Worm (Caenorhabditis elegans) whole organism, L2 larva: ENCODE results near the gene H29C22.1.
A peak's percentile ranks its signal among the peaks of the same experiment; 100 is the strongest.

Experiments used
- C34F6.9 ChIP-seq: fragments of 150-350 bp; optimal IDR thresholded peaks from 2 replicates; lab custom pipeline; 2014; ENCODE audit warnings: missing biosample characterization, missing genetic modification characterization
- F13H6.1 ChIP-seq: sonication (generic microtip); optimal IDR thresholded peaks from 2 replicates; lab custom pipeline; 2016; ENCODE audit warnings: missing genetic modification characterization, missing compliant biosample characterization
- R02D3.7 ChIP-seq: fragments of 150-350 bp; optimal IDR thresholded peaks from 2 replicates; lab custom pipeline; 2014; ENCODE audit warnings: missing biosample characterization, missing genetic modification characterization
- Y55F3AM.14 ChIP-seq: fragments of 200-800 bp; sonication (Bioruptor generic); optimal IDR thresholded peaks from 2 replicates; lab custom pipeline; 2018; ENCODE audit warnings: mild to moderate bottlenecking, missing genetic modification characterization, missing compliant biosample characterization
- ZK546.5 ChIP-seq: sonication (generic microtip); optimal IDR thresholded peaks from 2 replicates; lab custom pipeline; 2017; ENCODE audit warnings: missing biosample characterization, missing genetic modification characterization
- alr-1 ChIP-seq: fragments of 150-350 bp; optimal IDR thresholded peaks from 2 replicates; lab custom pipeline; 2014; ENCODE audit warnings: missing biosample characterization, missing genetic modification characterization
- aly-2 ChIP-seq: fragments of 150-350 bp; optimal IDR thresholded peaks from 2 replicates; lab custom pipeline; 2014; ENCODE audit warnings: missing biosample characterization, missing genetic modification characterization
- ama-1 ChIP-seq: fragments of 150-350 bp; optimal IDR thresholded peaks from 2 replicates; lab custom pipeline; 2018; ENCODE audit warnings: inconsistent platforms
- blmp-1 ChIP-seq: sonication (generic microtip); optimal IDR thresholded peaks from 2 replicates; lab custom pipeline; 2017; ENCODE audit warnings: missing genetic modification characterization, mild to moderate bottlenecking, missing compliant biosample characterization, antibody characterized with exemption, moderate library complexity; ENCODE audit not compliant: insufficient read depth
- ceh-16 ChIP-seq: fragments of 150-350 bp; optimal IDR thresholded peaks from 2 replicates; lab custom pipeline; 2014; ENCODE audit warnings: missing biosample characterization, missing genetic modification characterization
- ceh-82 ChIP-seq: fragments of 150-350 bp; optimal IDR thresholded peaks from 2 replicates; lab custom pipeline; 2014; ENCODE audit warnings: missing biosample characterization, missing genetic modification characterization
- crh-2 ChIP-seq: sonication (generic microtip); optimal IDR thresholded peaks from 2 replicates; lab custom pipeline; 2017; ENCODE audit warnings: missing biosample characterization, missing genetic modification characterization
- dmd-4 ChIP-seq: sonication (generic microtip); optimal IDR thresholded peaks from 2 replicates; lab custom pipeline; 2017; ENCODE audit warnings: missing biosample characterization, missing genetic modification characterization
- egl-27 ChIP-seq: sonication (generic microtip); optimal IDR thresholded peaks from 3 replicates; lab custom pipeline; 2017; ENCODE audit warnings: missing biosample characterization, missing genetic modification reagents, missing genetic modification characterization
- elt-1 ChIP-seq: fragments of 150-350 bp; optimal IDR thresholded peaks from 2 replicates; lab custom pipeline; 2014; ENCODE audit warnings: missing biosample characterization, missing genetic modification characterization
- elt-3 ChIP-seq: sonication (generic microtip); optimal IDR thresholded peaks from 2 replicates; lab custom pipeline; 2017; ENCODE audit warnings: missing biosample characterization, missing genetic modification characterization
- fos-1 ChIP-seq: fragments of 150-350 bp; optimal IDR thresholded peaks from 2 replicates; lab custom pipeline; 2014; ENCODE audit warnings: missing biosample characterization, missing genetic modification characterization
- gmeb-1 ChIP-seq: fragments of 150-350 bp; optimal IDR thresholded peaks from 2 replicates; lab custom pipeline; 2014; ENCODE audit warnings: missing biosample characterization, missing genetic modification characterization
- lin-11 ChIP-seq: fragments of 150-350 bp; sonication (generic microtip); optimal IDR thresholded peaks from 2 replicates; lab custom pipeline; 2014; ENCODE audit warnings: missing biosample characterization, missing genetic modification characterization, inconsistent platforms, mixed read lengths
- lin-13 ChIP-seq: fragments of 150-350 bp; optimal IDR thresholded peaks from 2 replicates; lab custom pipeline; 2014; ENCODE audit warnings: missing biosample characterization, missing genetic modification reagents, missing genetic modification characterization
- lin-39 ChIP-seq: fragments of 150-350 bp; optimal IDR thresholded peaks from 2 replicates; lab custom pipeline; 2014; ENCODE audit warnings: missing biosample characterization, missing genetic modification reagents, missing genetic modification characterization
- lsy-2 ChIP-seq, 2 experiments: fragments of 150-350 bp in 1 of 2; sonication (generic microtip) in 1 of 2; optimal IDR thresholded peaks; 2 replicates each; lab custom pipeline; 2014 to 2017; ENCODE audit warnings: missing biosample characterization in 2 of 2, missing genetic modification characterization in 2 of 2
- mab-5 ChIP-seq: fragments of 150-350 bp; optimal IDR thresholded peaks from 2 replicates; lab custom pipeline; 2014; ENCODE audit warnings: missing biosample characterization, missing genetic modification characterization
- mbf-1 ChIP-seq: sonication (generic microtip); optimal IDR thresholded peaks from 2 replicates; lab custom pipeline; 2017; ENCODE audit warnings: missing biosample characterization, missing genetic modification characterization
- mdl-1 ChIP-seq, 2 experiments: fragments of 150-350 bp in 1 of 2; sonication (generic microtip) in 1 of 2; optimal IDR thresholded peaks; 2 replicates each; lab custom pipeline; 2017; ENCODE audit warnings: missing biosample characterization in 2 of 2, missing genetic modification characterization in 2 of 2
- nhr-10 ChIP-seq: sonication (generic microtip); optimal IDR thresholded peaks from 2 replicates; lab custom pipeline; 2017; ENCODE audit warnings: missing biosample characterization, missing genetic modification characterization
- nhr-11 ChIP-seq: fragments of 150-350 bp; optimal IDR thresholded peaks from 2 replicates; lab custom pipeline; 2014; ENCODE audit warnings: missing biosample characterization, missing genetic modification characterization
- nhr-12 ChIP-seq: fragments of 150-350 bp; optimal IDR thresholded peaks from 2 replicates; lab custom pipeline; 2014; ENCODE audit warnings: missing biosample characterization, missing genetic modification characterization
- nhr-129 ChIP-seq: fragments of 150-350 bp; optimal IDR thresholded peaks from 2 replicates; lab custom pipeline; 2014; ENCODE audit warnings: missing biosample characterization, missing genetic modification characterization
- nhr-21 ChIP-seq: fragments of 150-350 bp; optimal IDR thresholded peaks from 2 replicates; lab custom pipeline; 2014; ENCODE audit warnings: missing biosample characterization, missing genetic modification characterization
- nhr-23 ChIP-seq: fragments of 150-350 bp; optimal IDR thresholded peaks from 2 replicates; lab custom pipeline; 2014; ENCODE audit warnings: missing biosample characterization, missing genetic modification reagents, missing genetic modification characterization
- nhr-237 ChIP-seq: fragments of 150-350 bp; optimal IDR thresholded peaks from 2 replicates; lab custom pipeline; 2014; ENCODE audit warnings: missing biosample characterization, missing genetic modification characterization
- nhr-25 ChIP-seq: fragments of 150-350 bp; sonication (generic microtip); optimal IDR thresholded peaks from 3 replicates; lab custom pipeline; 2014; ENCODE audit warnings: missing biosample characterization, missing genetic modification characterization
- nhr-6 ChIP-seq: fragments of 150-350 bp; optimal IDR thresholded peaks from 2 replicates; lab custom pipeline; 2014; ENCODE audit warnings: missing biosample characterization, missing genetic modification characterization
- nhr-77 ChIP-seq: fragments of 150-350 bp; optimal IDR thresholded peaks from 2 replicates; lab custom pipeline; 2014; ENCODE audit warnings: missing biosample characterization, missing genetic modification characterization
- peb-1 ChIP-seq: fragments of 150-350 bp; optimal IDR thresholded peaks from 2 replicates; lab custom pipeline; 2014; ENCODE audit warnings: missing biosample characterization, missing genetic modification characterization
- sem-4 ChIP-seq: fragments of 150-350 bp; optimal IDR thresholded peaks from 2 replicates; lab custom pipeline; 2014; ENCODE audit warnings: missing biosample characterization, missing genetic modification reagents, missing genetic modification characterization
- skn-1 ChIP-seq: sonication (generic microtip); optimal IDR thresholded peaks from 2 replicates; lab custom pipeline; 2017; ENCODE audit warnings: missing biosample characterization, missing genetic modification characterization
- sma-3 ChIP-seq: sonication (generic microtip); optimal IDR thresholded peaks from 2 replicates; lab custom pipeline; 2016; ENCODE audit warnings: missing genetic modification reagents, missing genetic modification characterization, missing compliant biosample characterization
- sma-9 ChIP-seq, 2 experiments: fragments of 150-350 bp in 1 of 2; sonication (generic microtip) in 1 of 2; optimal IDR thresholded peaks; 2 replicates each; lab custom pipeline; 2014 to 2016; ENCODE audit warnings: missing genetic modification characterization in 2 of 2, mild to moderate bottlenecking in 1 of 2, missing biosample characterization in 1 of 2, missing compliant biosample characterization in 1 of 2, missing genetic modification reagents in 1 of 2, moderate library complexity in 1 of 2
- snpc-4 ChIP-seq: fragments of 150-350 bp; optimal IDR thresholded peaks from 2 replicates; lab custom pipeline; 2014; ENCODE audit warnings: missing biosample characterization, missing genetic modification characterization
- unc-39 ChIP-seq: fragments of 150-350 bp; optimal IDR thresholded peaks from 2 replicates; lab custom pipeline; 2014; ENCODE audit warnings: missing biosample characterization, missing genetic modification characterization
- unc-55 ChIP-seq: fragments of 150-350 bp; sonication (generic microtip); optimal IDR thresholded peaks from 3 replicates; lab custom pipeline; 2014; ENCODE audit warnings: missing biosample characterization, missing genetic modification reagents, missing genetic modification characterization
- unc-62 ChIP-seq: fragments of 150-350 bp; optimal IDR thresholded peaks from 2 replicates; lab custom pipeline; 2014; ENCODE audit warnings: missing biosample characterization, missing genetic modification reagents, missing genetic modification characterization
- zag-1 ChIP-seq: fragments of 150-350 bp; optimal IDR thresholded peaks from 2 replicates; lab custom pipeline; 2014; ENCODE audit warnings: missing biosample characterization, missing genetic modification characterization
- ztf-1 ChIP-seq: fragments of 200-800 bp; sonication (Bioruptor generic); conservative IDR thresholded peaks from 2 replicates; pipeline ENCODE4 v1.3.6; 2022; ENCODE audit warnings: missing genetic modification characterization, missing compliant biosample characterization
- ztf-11 ChIP-seq: sonication (generic microtip); optimal IDR thresholded peaks from 2 replicates; lab custom pipeline; 2017; ENCODE audit warnings: missing biosample characterization, missing genetic modification characterization
- ztf-4 ChIP-seq: fragments of 150-350 bp; optimal IDR thresholded peaks from 2 replicates; lab custom pipeline; 2014; ENCODE audit warnings: missing biosample characterization, missing genetic modification characterization

H29C22.1 gene

ce11 chrX:9347380-9347979 is 36.4 kb upstream of the H29C22.1 start, which contains the start of gene oga-1 (continued):
- TF ChIP-seq dmd-4 (tag; lab: Kevin White, UChicago) (no peak), nhr-21 (peak; percentile 60), unc-39 (tag; lab: Kevin White, UChicago) (no peak)

- TF ChIP-seq R02D3.7 (tag; lab: Kevin White, UChicago) (no peak), nhr-6 (tag; lab: Kevin White, UChicago) (no peak), ceh-82 (tag; lab: Kevin White, UChicago) (no peak), nhr-10 (no peak), nhr-12 (tag; lab: Kevin White, UChicago) (no peak)
Observed at ce11 chrX:9338375-9338774, 27.2 kb upstream of the H29C22.1 start, which contains the start of gene apa-2. Gene apa-2 (plus strand): TSS chrX:9338675.

- TF ChIP-seq snpc-4 (tag; lab: Kevin White, UChicago), result peak; percentile 8
- no peak for TF ChIP-seq ceh-16 (tag; lab: Kevin White, UChicago)
- no peak for TF ChIP-seq nhr-11
- TF ChIP-seq ztf-1 (GFP tag; lab: Robert Waterston, UW), result no peak
- TF ChIP-seq lsy-2 (tag; optimal IDR thresholded peaks at IDR 0.05; lab: Kevin White, UChicago), result peak; percentile 54 to 63
- no peak for TF ChIP-seq blmp-1 (tag; lab: Kevin White, UChicago)
- no peak for TF ChIP-seq ZK546.5 (tag; lab: Kevin White, UChicago)
- TF ChIP-seq F13H6.1, result peak; percentile 55
- no peak for TF ChIP-seq unc-62
- TF ChIP-seq nhr-77, result no peak
- no peak for TF ChIP-seq nhr-237 (tag; lab: Kevin White, UChicago)
- TF ChIP-seq skn-1 (tag; lab: Kevin White, UChicago), result no peak
- peak; percentile 75 for TF ChIP-seq C34F6.9 (tag; lab: Kevin White, UChicago)
- no peak for TF ChIP-seq nhr-23 (tag; lab: Kevin White, UChicago)
- peak; percentile 5 for TF ChIP-seq sem-4 (tag; lab: Kevin White, UChicago)
- no peak for TF ChIP-seq ztf-11 (tag; lab: Kevin White, UChicago)
- TF ChIP-seq nhr-21, result peak; percentile 5
- peak; percentile 55 for TF ChIP-seq egl-27
- TF ChIP-seq lin-13 (GFP tag; lab: Kevin White, UChicago), result peak; percentile 67
- TF ChIP-seq nhr-6 (tag; lab: Kevin White, UChicago), result no peak
- peak; percentile 21 for TF ChIP-seq gmeb-1
- peak; percentile 17 for TF ChIP-seq sma-9 (GFP tag; optimal IDR thresholded peaks at IDR 0.05; lab: Kevin White, UChicago)
- no peak for TF ChIP-seq sma-9 (tag; optimal IDR thresholded peaks at IDR 0.05; lab: Kevin White, UChicago)
- TF ChIP-seq aly-2 (tag; lab: Kevin White, UChicago), result no peak
- TF ChIP-seq zag-1 (tag; lab: Kevin White, UChicago), result peak; percentile 74
- peak in 1 of 2 experiments; percentile 65 for TF ChIP-seq mdl-1 (tag; optimal IDR thresholded peaks at IDR 0.05; lab: Kevin White, UChicago)
- no peak for TF ChIP-seq nhr-25 (tag; lab: Kevin White, UChicago)
- peak; percentile 41 for TF ChIP-seq fos-1 (tag; lab: Kevin White, UChicago)
- no peak for TF ChIP-seq elt-1
- peak; percentile 91 for TF ChIP-seq unc-55 (GFP tag; lab: Kevin White, UChicago)
- peak; percentile 81 for TF ChIP-seq nhr-129 (tag; lab: Kevin White, UChicago)
- peak; percentile 38 for TF ChIP-seq lin-11 (tag; lab: Kevin White, UChicago)
- TF ChIP-seq peb-1 (tag; lab: Kevin White, UChicago), result no peak
- TF ChIP-seq unc-39 (tag; lab: Kevin White, UChicago), result peak; percentile 14
- no peak for TF ChIP-seq dmd-4 (tag; lab: Kevin White, UChicago)
- TF ChIP-seq ama-1 (lab: Kevin White, UChicago), result no peak
- no peak for TF ChIP-seq elt-3 (tag; lab: Kevin White, UChicago)
- TF ChIP-seq nhr-10, result no peak
- no peak for TF ChIP-seq sma-3 (GFP tag; lab: Kevin White, UChicago)
- peak; percentile 28 for TF ChIP-seq ztf-4 (tag; lab: Kevin White, UChicago)
- no peak for TF ChIP-seq lin-39
- peak; percentile 61 for TF ChIP-seq crh-2 (tag; lab: Kevin White, UChicago)
- no peak for TF ChIP-seq R02D3.7 (tag; lab: Kevin White, UChicago)
- peak; percentile 44 for TF ChIP-seq ceh-82 (tag; lab: Kevin White, UChicago)
- no peak for TF ChIP-seq nhr-12 (tag; lab: Kevin White, UChicago)
- peak; percentile 69 for TF ChIP-seq Y55F3AM.14
- no peak for TF ChIP-seq mbf-1
- TF ChIP-seq alr-1 (tag; lab: Kevin White, UChicago), result no peak
- TF ChIP-seq mab-5, result peak; percentile 76
- TF ChIP-seq, all 48 proteins: peak for 22
Observed at ce11 chrX:9337832-9338231, 26.7 kb upstream of the H29C22.1 start.
